Fruit fly (Drosophila melanogaster): ENCODE data around the gene Rala.
A peak's percentile ranks its signal among the peaks of the same experiment; 100 is the strongest.

Rala gene

DNA sequence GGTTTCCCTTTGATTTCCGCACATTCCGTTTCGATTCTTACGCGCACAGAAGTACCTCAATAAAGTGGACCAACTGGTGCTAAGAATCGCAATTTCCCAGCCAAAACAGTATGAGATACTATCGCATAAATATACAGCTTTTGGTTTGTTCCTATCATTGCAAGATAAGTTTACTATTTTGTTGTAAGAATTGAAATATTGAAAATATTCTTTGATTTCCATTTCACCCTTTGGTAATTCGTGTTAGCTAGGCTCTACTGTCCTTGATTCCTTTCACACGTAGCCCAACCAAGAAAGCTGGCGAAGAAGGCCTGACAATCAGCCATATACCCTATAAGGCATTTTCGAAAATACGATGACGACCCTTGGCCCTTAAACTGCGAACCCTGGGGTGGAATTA, 28.8 kb downstream of the Rala start (continued):
- no peak for TF ChIP-seq otp (GFP tag; IDR thresholded peaks at IDR 0.05)
- no peak for TF ChIP-seq CG6765 (GFP tag; optimal IDR thresholded peaks at IDR 0.05)
- no peak for TF ChIP-seq CG13775 (GFP tag; optimal IDR thresholded peaks at IDR 0.05)
- no peak for TF ChIP-seq CG11085 (GFP tag; IDR thresholded peaks at IDR 0.05)
- peak in 1 of 2 experiments; percentile 58 for TF ChIP-seq bsh (GFP tag; optimal IDR thresholded peaks at IDR 0.05)
- no peak for TF ChIP-seq so (GFP tag; IDR thresholded peaks at IDR 0.05)
- TF ChIP-seq Ptx1 (GFP tag; IDR thresholded peaks at IDR 0.05): peak; percentile 53; the same call in 1 of the 2 replicates
- no peak for TF ChIP-seq Sry-β (GFP tag; optimal IDR thresholded peaks at IDR 0.05)
- no peak for TF ChIP-seq run (tag; optimal IDR thresholded peaks at IDR 0.05)
- TF ChIP-seq CG4328 (GFP tag; optimal IDR thresholded peaks at IDR 0.05): no peak
- TF ChIP-seq CG18619 (GFP tag; optimal IDR thresholded peaks at IDR 0.05): peak; percentile 8
- no peak for TF ChIP-seq TFAM (GFP tag; optimal IDR thresholded peaks at IDR 0.05)
- peak; percentile 32 for TF ChIP-seq Sox100B (GFP tag; optimal IDR thresholded peaks at IDR 0.05)
- peak; percentile 36 for TF ChIP-seq Chrac-16 (GFP tag; optimal IDR thresholded peaks at IDR 0.05)
- no peak for TF ChIP-seq HmgD (GFP tag; optimal IDR thresholded peaks at IDR 0.05)
- peak; percentile 3 for TF ChIP-seq CG13296 (GFP tag; optimal IDR thresholded peaks at IDR 0.05)
- TF ChIP-seq CG9727 (GFP tag; optimal IDR thresholded peaks at IDR 0.05): peak; percentile 40
- no peak for TF ChIP-seq dan (GFP tag; IDR thresholded peaks at IDR 0.05)
- TF ChIP-seq slou (GFP tag; optimal IDR thresholded peaks at IDR 0.05): no peak
- no peak for TF ChIP-seq CG11093 (GFP tag; IDR thresholded peaks at IDR 0.05)
- TF ChIP-seq CG15269 (tag; optimal IDR thresholded peaks at IDR 0.05): peak; percentile 49
- no peak for TF ChIP-seq mirr (GFP tag; optimal IDR thresholded peaks at IDR 0.05)
- no peak for TF ChIP-seq CG9876 (GFP tag; optimal IDR thresholded peaks at IDR 0.05)
- peak; percentile 13 for TF ChIP-seq CG13624 (GFP tag; optimal IDR thresholded peaks at IDR 0.05)
- TF ChIP-seq CG14965 (GFP tag; optimal IDR thresholded peaks at IDR 0.05; ENCODE audit: borderline replicate concordance): no peak
- TF ChIP-seq cg (GFP tag; optimal IDR thresholded peaks at IDR 0.05): no peak
- TF ChIP-seq Hey (tag; optimal IDR thresholded peaks at IDR 0.05): no peak
- no peak for TF ChIP-seq sens-2 (GFP tag; IDR thresholded peaks at IDR 0.05)
- no peak for TF ChIP-seq Dad (GFP tag; optimal IDR thresholded peaks at IDR 0.05)
- TF ChIP-seq CG18599 (GFP tag; optimal IDR thresholded peaks at IDR 0.05): peak; percentile 68
- no peak for TF ChIP-seq aop (GFP tag; IDR thresholded peaks at IDR 0.05)
- TF ChIP-seq CG6272 (GFP tag; IDR thresholded peaks at IDR 0.05): no peak
- peak; percentile 5 for TF ChIP-seq Kr (GFP tag; optimal IDR thresholded peaks at IDR 0.05)
- no peak for TF ChIP-seq ems (GFP tag; optimal IDR thresholded peaks at IDR 0.05)
- no peak for TF ChIP-seq CG16779 (GFP tag; IDR thresholded peaks at IDR 0.05)
- TF ChIP-seq H15 (GFP tag; IDR thresholded peaks at IDR 0.05): 0 out of 3 replicates have a peak, but pooled peaks have one; percentile 22
- peak; percentile 66 for TF ChIP-seq CG13894 (tag; optimal IDR thresholded peaks at IDR 0.05)
- TF ChIP-seq CG1603 (tag; optimal IDR thresholded peaks at IDR 0.05): peak; percentile 66
- TF ChIP-seq CG6854 (GFP tag; optimal IDR thresholded peaks at IDR 0.05): no peak
- no peak for TF ChIP-seq gt (GFP tag; IDR thresholded peaks at IDR 0.05)
- peak; percentile 52; the same call in 1 of the 3 replicates for TF ChIP-seq ci (GFP tag; IDR thresholded peaks at IDR 0.05)
- no peak for TF ChIP-seq Hmx (GFP tag; optimal IDR thresholded peaks at IDR 0.05)
- TF ChIP-seq nom (GFP tag; optimal IDR thresholded peaks at IDR 0.05): no peak
- no peak for TF ChIP-seq ab (GFP tag; optimal IDR thresholded peaks at IDR 0.05)
- TF ChIP-seq CG43689 (GFP tag; IDR thresholded peaks at IDR 0.05): no peak
- peak; percentile 17 for TF ChIP-seq tin (GFP tag; optimal IDR thresholded peaks at IDR 0.05)
- no peak for TF ChIP-seq gfzf (GFP tag; optimal IDR thresholded peaks at IDR 0.05)
- TF ChIP-seq Dp (GFP tag; optimal IDR thresholded peaks at IDR 0.05): no peak
- no peak for TF ChIP-seq CG8089 (GFP tag; optimal IDR thresholded peaks at IDR 0.05)
- no peak for TF ChIP-seq tup (GFP tag; optimal IDR thresholded peaks at IDR 0.05)
- no peak for TF ChIP-seq Doc3 (GFP tag; IDR thresholded peaks at IDR 0.05; ENCODE audit: partially characterized antibody)
- TF ChIP-seq salm (tag; optimal IDR thresholded peaks at IDR 0.05): no peak
